Fruit fly (Drosophila melanogaster) whole organism, embryonic: ENCODE measurements around the gene CG7080.

Source experiments
- Abd-B ChIP-seq: fragments of 200-800 bp; sonication (Bioruptor generic); optimal IDR thresholded peaks from 2 replicates; lab custom pipeline; 2018; ENCODE audit warnings: missing biosample characterization, mild to moderate bottlenecking, missing genetic modification characterization, moderate library complexity
- Adf1 ChIP-seq: fragments of 200-800 bp; sonication (Bioruptor generic); IDR thresholded peaks from 2 replicates; pipeline ENCODE4 v1.3.6; 2022; ENCODE audit warnings: missing biosample characterization, missing genetic modification characterization
- Bgb ChIP-seq: fragments of 200-800 bp; sonication (Bioruptor generic); IDR thresholded peaks from 2 replicates; pipeline ENCODE4 v1.3.6; 2022; ENCODE audit warnings: missing biosample characterization, missing genetic modification characterization; ENCODE audit not compliant: partially characterized antibody
- CG10462 ChIP-seq: fragments of 200-800 bp; sonication (Bioruptor generic); optimal IDR thresholded peaks from 2 replicates; lab custom pipeline; 2016; ENCODE audit warnings: missing biosample characterization, missing genetic modification characterization
- CG11398 ChIP-seq: fragments of 200-800 bp; sonication (Bioruptor generic); optimal IDR thresholded peaks from 2 replicates; lab custom pipeline; 2016; ENCODE audit warnings: missing biosample characterization, missing genetic modification characterization
- CG11695 ChIP-seq: fragments of 200-800 bp; sonication (Bioruptor generic); IDR thresholded peaks from 3 replicates; pipeline ENCODE4 v1.3.6; 2022; ENCODE audit warnings: missing biosample characterization, missing genetic modification characterization
- CG11696 ChIP-seq: fragments of 200-800 bp; sonication (Bioruptor generic); IDR thresholded peaks from 2 replicates; pipeline ENCODE4 v1.3.6; 2022; ENCODE audit warnings: missing biosample characterization, missing genetic modification characterization
- CG12769 ChIP-seq: fragments of 200-800 bp; sonication (Bioruptor generic); optimal IDR thresholded peaks from 2 replicates; lab custom pipeline; 2019; ENCODE audit warnings: missing biosample characterization, mild to moderate bottlenecking, missing genetic modification characterization, moderate library complexity
- CG15696 ChIP-seq: fragments of 200-800 bp; sonication (Bioruptor generic); optimal IDR thresholded peaks from 2 replicates; lab custom pipeline; 2019; ENCODE audit warnings: missing biosample characterization, mild to moderate bottlenecking, missing genetic modification characterization, moderate library complexity
- CG17829 ChIP-seq: fragments of 200-800 bp; optimal IDR thresholded peaks from 2 replicates; lab custom pipeline; 2019; ENCODE audit warnings: missing biosample characterization, mild to moderate bottlenecking, missing genetic modification characterization, moderate library complexity
- CG18262 ChIP-seq: fragments of 200-800 bp; optimal IDR thresholded peaks from 3 replicates; lab custom pipeline; 2019; ENCODE audit warnings: missing biosample characterization, mild to moderate bottlenecking, missing genetic modification characterization, moderate library complexity
- CG1832 ChIP-seq: fragments of 200-800 bp; sonication (Bioruptor generic); optimal IDR thresholded peaks from 2 replicates; lab custom pipeline; 2017; ENCODE audit warnings: missing biosample characterization, mild to moderate bottlenecking, missing genetic modification characterization, inconsistent platforms
- CG31365 ChIP-seq: fragments of 200-800 bp; sonication (Bioruptor generic); optimal IDR thresholded peaks from 2 replicates; lab custom pipeline; 2018; ENCODE audit warnings: missing biosample characterization, mild to moderate bottlenecking, missing genetic modification characterization
- CG4820 ChIP-seq: fragments of 200-800 bp; sonication (Bioruptor generic); optimal IDR thresholded peaks from 3 replicates; lab custom pipeline; 2016; ENCODE audit warnings: missing biosample characterization, missing genetic modification characterization
- CG6175 ChIP-seq: fragments of 200-800 bp; sonication (Bioruptor generic); IDR thresholded peaks from 3 replicates; pipeline ENCODE4 v1.3.6; 2022; ENCODE audit warnings: missing biosample characterization, missing genetic modification characterization
- CG6254 ChIP-seq: fragments of 200-800 bp; sonication (Bioruptor generic); optimal IDR thresholded peaks from 3 replicates; lab custom pipeline; 2017; ENCODE audit warnings: mild to moderate bottlenecking, missing biosample characterization, missing genetic modification reagents, missing genetic modification characterization
- CG6791 ChIP-seq: fragments of 200-800 bp; sonication (Bioruptor generic); IDR thresholded peaks from 3 replicates; pipeline ENCODE4 v1.3.6; 2022; ENCODE audit warnings: missing biosample characterization, missing genetic modification characterization; ENCODE audit not compliant: partially characterized antibody
- CG7372 ChIP-seq: fragments of 200-800 bp; sonication (Bioruptor generic); IDR thresholded peaks from 2 replicates; pipeline ENCODE4 v1.3.6; 2022; ENCODE audit warnings: missing biosample characterization, missing genetic modification characterization
- CG7987 ChIP-seq: fragments of 200-800 bp; sonication (Bioruptor generic); optimal IDR thresholded peaks from 2 replicates; lab custom pipeline; 2018; ENCODE audit warnings: missing biosample characterization, mild to moderate bottlenecking, missing genetic modification characterization, moderate library complexity
- CG8089 ChIP-seq: fragments of 200-800 bp; sonication (Bioruptor generic); optimal IDR thresholded peaks from 3 replicates; lab custom pipeline; 2016; ENCODE audit warnings: missing biosample characterization, missing genetic modification characterization
- CG9609 ChIP-seq: fragments of 200-800 bp; sonication (Bioruptor generic); optimal IDR thresholded peaks from 3 replicates; lab custom pipeline; 2016; ENCODE audit warnings: missing biosample characterization, missing genetic modification characterization
- CG9727 ChIP-seq: fragments of 200-800 bp; sonication (Bioruptor generic); optimal IDR thresholded peaks from 3 replicates; lab custom pipeline; 2017; ENCODE audit warnings: missing biosample characterization, mild to moderate bottlenecking, missing genetic modification characterization
- Hmr ChIP-seq: fragments of 200-800 bp; sonication (Bioruptor generic); optimal IDR thresholded peaks from 3 replicates; lab custom pipeline; 2017; ENCODE audit warnings: mild to moderate bottlenecking, missing biosample characterization, missing genetic modification reagents, missing genetic modification characterization
- MESR4 ChIP-seq: fragments of 200-800 bp; sonication (Bioruptor generic); optimal IDR thresholded peaks from 2 replicates; lab custom pipeline; 2018; ENCODE audit warnings: missing biosample characterization, mild to moderate bottlenecking, missing genetic modification characterization, moderate library complexity
- NC2α ChIP-seq: fragments of 200-800 bp; sonication (Bioruptor generic); optimal IDR thresholded peaks from 2 replicates; lab custom pipeline; 2016; ENCODE audit warnings: missing biosample characterization, missing genetic modification characterization
- NFAT ChIP-seq: fragments of 200-800 bp; sonication (Bioruptor generic); IDR thresholded peaks from 2 replicates; pipeline ENCODE4 v1.3.6; 2022; ENCODE audit warnings: missing biosample characterization, missing genetic modification characterization
- Nf-YC ChIP-seq: fragments of 200-800 bp; optimal IDR thresholded peaks from 3 replicates; lab custom pipeline; 2019; ENCODE audit warnings: missing biosample characterization, mild to moderate bottlenecking, missing genetic modification characterization, moderate library complexity
- Sox102F ChIP-seq: fragments of 200-800 bp; sonication (Bioruptor generic); optimal IDR thresholded peaks from 2 replicates; lab custom pipeline; 2018; ENCODE audit warnings: missing biosample characterization, mild to moderate bottlenecking, missing genetic modification characterization, moderate library complexity
- Ssrp ChIP-seq: fragments of 200-800 bp; sonication (Bioruptor generic); optimal IDR thresholded peaks from 2 replicates; lab custom pipeline; 2018; ENCODE audit warnings: missing biosample characterization, mild to moderate bottlenecking, missing genetic modification characterization, moderate library complexity
- al ChIP-seq: fragments of 200-800 bp; sonication (Bioruptor generic); IDR thresholded peaks from 2 replicates; pipeline ENCODE4 v1.3.6; 2022; ENCODE audit warnings: missing biosample characterization, missing genetic modification characterization
- ash1 ChIP-seq: fragments of 200-800 bp; sonication (Bioruptor generic); optimal IDR thresholded peaks from 2 replicates; lab custom pipeline; 2018; ENCODE audit warnings: missing biosample characterization, mild to moderate bottlenecking, missing genetic modification characterization
- bab2 ChIP-seq: fragments of 200-800 bp; sonication (Bioruptor generic); optimal IDR thresholded peaks from 2 replicates; lab custom pipeline; 2016; ENCODE audit warnings: missing biosample characterization, missing genetic modification characterization
- bsh ChIP-seq, 2 experiments: fragments of 200-800 bp; sonication (Bioruptor generic); optimal IDR thresholded peaks; 2 replicates each; lab custom pipeline; 2017 to 2018; ENCODE audit warnings: mild to moderate bottlenecking in 2 of 2, missing biosample characterization in 2 of 2, missing genetic modification characterization in 2 of 2, moderate library complexity in 1 of 2
- cwo ChIP-seq: fragments of 200-800 bp; sonication (Bioruptor generic); optimal IDR thresholded peaks from 3 replicates; lab custom pipeline; 2017; ENCODE audit warnings: missing biosample characterization, missing genetic modification characterization, mild to moderate bottlenecking, moderate library complexity, missing genetic modification reagents
- exex ChIP-seq: fragments of 200-800 bp; sonication (Bioruptor generic); optimal IDR thresholded peaks from 4 replicates; lab custom pipeline; 2018; ENCODE audit warnings: missing biosample characterization, mild to moderate bottlenecking, missing genetic modification characterization, moderate library complexity
- ftz-f1 ChIP-seq: fragments of 200-800 bp; sonication (Bioruptor generic); optimal IDR thresholded peaks from 2 replicates; lab custom pipeline; 2016; ENCODE audit warnings: missing biosample characterization, missing genetic modification characterization
- hbn ChIP-seq: fragments of 200-800 bp; sonication (Bioruptor generic); IDR thresholded peaks from 2 replicates; pipeline ENCODE4 v1.3.6; 2022; ENCODE audit warnings: missing biosample characterization, missing genetic modification characterization; ENCODE audit not compliant: partially characterized antibody
- hkb ChIP-seq, 2 experiments: fragments of 200-800 bp in 1 of 2; fragments of >200 bp in 1 of 2; sonication (Bioruptor generic) in 1 of 2; IDR thresholded peaks in 1 of 2; optimal IDR thresholded peaks in 1 of 2; 2 replicates each; pipeline versions ENCODE4 v1.3.6 to Lab custom; 2017 to 2022; ENCODE audit warnings: missing biosample characterization in 1 of 2, missing genetic modification characterization in 1 of 2
- ind ChIP-seq: fragments of 200-800 bp; sonication (Bioruptor generic); optimal IDR thresholded peaks from 3 replicates; lab custom pipeline; 2016; ENCODE audit warnings: missing biosample characterization, missing genetic modification characterization
- jumu ChIP-seq: fragments of 200-800 bp; sonication (Bioruptor generic); optimal IDR thresholded peaks from 3 replicates; lab custom pipeline; 2016; ENCODE audit warnings: missing biosample characterization, missing genetic modification characterization
- ken ChIP-seq: fragments of 200-800 bp; sonication (Bioruptor generic); IDR thresholded peaks from 3 replicates; pipeline ENCODE4 v1.3.6; 2022; ENCODE audit warnings: missing biosample characterization, missing genetic modification characterization
- klu ChIP-seq: fragments of 200-800 bp; sonication (Bioruptor generic); IDR thresholded peaks from 2 replicates; pipeline ENCODE4 v1.3.6; 2022; ENCODE audit warnings: missing biosample characterization, missing genetic modification characterization
- kni ChIP-seq: fragments of 200-800 bp; sonication (Bioruptor generic); optimal IDR thresholded peaks from 3 replicates; lab custom pipeline; 2017; ENCODE audit warnings: mild to moderate bottlenecking, missing biosample characterization, missing genetic modification reagents, missing genetic modification characterization
- lab ChIP-seq: fragments of 200-800 bp; sonication (Bioruptor generic); optimal IDR thresholded peaks from 3 replicates; lab custom pipeline; 2017; ENCODE audit warnings: missing biosample characterization, missing genetic modification characterization, mild to moderate bottlenecking, moderate library complexity, missing genetic modification reagents
- lilli ChIP-seq: fragments of 200-800 bp; sonication (Bioruptor generic); optimal IDR thresholded peaks from 3 replicates; lab custom pipeline; 2016; ENCODE audit warnings: missing biosample characterization, missing genetic modification characterization
- lmd ChIP-seq: fragments of 200-800 bp; sonication (Bioruptor generic); IDR thresholded peaks from 2 replicates; pipeline ENCODE4 v1.3.6; 2022; ENCODE audit warnings: missing biosample characterization, missing genetic modification characterization
- so ChIP-seq: fragments of 200-800 bp; sonication (Bioruptor generic); IDR thresholded peaks from 3 replicates; pipeline ENCODE4 v1.3.6; 2022; ENCODE audit warnings: missing biosample characterization, missing genetic modification characterization
- ssp ChIP-seq: fragments of 200-800 bp; sonication (Bioruptor generic); IDR thresholded peaks from 2 replicates; pipeline ENCODE4 v1.3.6; 2022; ENCODE audit warnings: missing biosample characterization, missing genetic modification characterization

The CG7080 gene

dm6 chr3R:22362218-22362907, 33.3 kb downstream of the CG7080 start, which contains the start of the genes JMJD6, CG7071 and Muted (continued):
- TF ChIP-seq CG4820 (GFP tag; lab: Kevin White, UChicago) (peak; percentile 86), CG1832 (GFP tag; lab: Kevin White, UChicago) (no peak), Sox102F (GFP tag; lab: Kevin White, UChicago) (peak; percentile 91), CG6254 (GFP tag; lab: Kevin White, UChicago) (peak; percentile 62), lilli (GFP tag; lab: Kevin White, UChicago) (peak; percentile 97), CG7987 (GFP tag; lab: Kevin White, UChicago) (peak; percentile 86), klu (peak; percentile 85), NFAT (peak; percentile 89), CG17829 (peak; percentile 88), CG8089 (GFP tag; lab: Kevin White, UChicago) (peak; percentile 83), jumu (GFP tag; lab: Kevin White, UChicago) (peak; percentile 88), cwo (GFP tag; lab: Kevin White, UChicago) (peak; percentile 77), hkb (optimal IDR thresholded peaks at IDR 0.05; lab: Kevin White, UChicago) (peak; percentile 58), hkb (GFP tag; IDR thresholded peaks at IDR 0.05; lab: Robert Waterston, UW) (peak; percentile 90), Adf1 (GFP tag; lab: Robert Waterston, UW) (peak; percentile 69), hbn (GFP tag; lab: Robert Waterston, UW) (peak; percentile 92), CG9609 (GFP tag; lab: Kevin White, UChicago) (peak; percentile 83), MESR4 (GFP tag; lab: Kevin White, UChicago) (peak; percentile 76), CG6791 (GFP tag; lab: Robert Waterston, UW) (peak; percentile 67; the same call in 2 of the 3 replicates), exex (tag; lab: Kevin White, UChicago) (peak; percentile 77), Nf-YC (tag; lab: Kevin White, UChicago) (peak; percentile 78), Hmr (GFP tag; lab: Kevin White, UChicago) (peak; percentile 93), lab (GFP tag; lab: Kevin White, UChicago) (peak; percentile 95), bab2 (GFP tag; lab: Kevin White, UChicago) (peak; percentile 89), ssp (GFP tag; lab: Robert Waterston, UW) (peak; percentile 76), Bgb (GFP tag; lab: Robert Waterston, UW) (peak; percentile 68), CG31365 (tag; lab: Kevin White, UChicago) (peak; percentile 30), CG7372 (GFP tag; lab: Robert Waterston, UW) (peak; percentile 95), NC2α (GFP tag; lab: Kevin White, UChicago) (peak; percentile 32), CG6175 (GFP tag; lab: Robert Waterston, UW) (peak; percentile 81), ken (GFP tag; lab: Robert Waterston, UW) (peak; percentile 92), CG11696 (GFP tag; lab: Robert Waterston, UW) (peak; percentile 75), kni (GFP tag; lab: Kevin White, UChicago) (peak; percentile 84), CG18262 (tag; lab: Kevin White, UChicago) (peak; percentile 76), CG12769 (peak; percentile 74), Ssrp (tag; lab: Kevin White, UChicago) (peak; percentile 88), Abd-B (GFP tag; lab: Kevin White, UChicago) (peak; percentile 92), CG10462 (GFP tag; lab: Kevin White, UChicago) (peak; percentile 79), ftz-f1 (GFP tag; lab: Kevin White, UChicago) (peak; percentile 74), CG15696 (tag; lab: Kevin White, UChicago) (peak; percentile 95), ash1 (peak; percentile 44), CG11695 (GFP tag; lab: Robert Waterston, UW) (peak; percentile 87), bsh (GFP tag; optimal IDR thresholded peaks at IDR 0.05; lab: Kevin White, UChicago) (peak in 1 of 2 experiments; percentile 91), al (GFP tag; lab: Robert Waterston, UW) (peak; percentile 92), lmd (GFP tag; lab: Robert Waterston, UW) (peak; percentile 91), CG9727 (GFP tag; lab: Kevin White, UChicago) (peak; percentile 89), ind (GFP tag; lab: Kevin White, UChicago) (peak; percentile 93), CG11398 (peak; percentile 78), so (GFP tag; lab: Robert Waterston, UW) (peak; percentile 90)
